Fruit fly (Drosophila melanogaster): ENCODE results near the gene sina.

DNA sequence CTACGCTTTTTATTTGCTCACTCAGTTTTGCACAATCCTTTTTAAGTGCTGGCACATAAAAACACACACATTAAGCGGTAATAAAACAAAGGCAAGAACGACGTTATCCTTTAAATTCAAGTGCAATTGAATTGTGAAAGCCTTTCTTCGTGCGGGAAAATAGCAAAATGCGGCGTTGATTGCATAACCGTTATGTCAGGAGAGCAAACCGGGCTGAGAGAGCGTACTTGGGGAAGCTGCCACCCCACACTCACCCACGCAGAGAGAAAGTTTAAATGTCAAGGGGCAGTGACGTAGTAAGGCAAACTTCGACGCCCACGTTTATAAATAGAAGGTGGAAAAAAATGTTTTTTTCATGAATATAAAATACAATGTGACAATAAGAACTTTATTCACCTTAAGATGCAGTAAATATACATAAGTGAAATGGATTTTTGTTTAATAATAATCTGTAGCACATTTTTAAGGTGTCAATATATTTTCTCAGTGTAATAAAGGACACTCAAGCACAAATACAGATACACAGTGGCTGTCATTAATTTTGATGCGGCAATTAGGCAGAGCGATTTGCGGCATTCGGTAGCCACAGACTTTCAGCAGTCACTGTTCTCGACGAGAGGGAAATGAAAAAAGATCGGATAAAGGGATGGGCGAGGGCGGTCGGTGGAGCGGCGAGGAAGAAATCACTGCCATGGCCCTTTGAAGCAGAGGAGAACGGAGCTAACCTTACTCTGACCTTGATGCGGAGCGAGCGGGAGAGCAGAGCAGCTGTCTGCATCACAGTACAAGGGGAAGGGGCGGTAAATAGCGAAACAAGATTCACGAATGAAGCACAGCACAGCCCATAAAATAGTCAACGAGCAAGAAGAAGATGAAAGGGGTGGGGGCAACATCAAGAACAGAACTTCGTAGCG is 47.5 kb upstream of the sina start:
- TF ChIP-seq CG8478 (optimal IDR thresholded peaks at IDR 0.05) (no peak), psq (optimal IDR thresholded peaks at IDR 0.05) (no peak), usp (GFP tag; optimal IDR thresholded peaks at IDR 0.05) (no peak), Dll (optimal IDR thresholded peaks at IDR 0.05) (no peak)
